Fruit fly (Drosophila melanogaster): Measurements from ENCODE around the gene CG6216.
A peak's percentile ranks its signal among the peaks of the same experiment; 100 is the strongest.

CG6216 gene

DNA sequence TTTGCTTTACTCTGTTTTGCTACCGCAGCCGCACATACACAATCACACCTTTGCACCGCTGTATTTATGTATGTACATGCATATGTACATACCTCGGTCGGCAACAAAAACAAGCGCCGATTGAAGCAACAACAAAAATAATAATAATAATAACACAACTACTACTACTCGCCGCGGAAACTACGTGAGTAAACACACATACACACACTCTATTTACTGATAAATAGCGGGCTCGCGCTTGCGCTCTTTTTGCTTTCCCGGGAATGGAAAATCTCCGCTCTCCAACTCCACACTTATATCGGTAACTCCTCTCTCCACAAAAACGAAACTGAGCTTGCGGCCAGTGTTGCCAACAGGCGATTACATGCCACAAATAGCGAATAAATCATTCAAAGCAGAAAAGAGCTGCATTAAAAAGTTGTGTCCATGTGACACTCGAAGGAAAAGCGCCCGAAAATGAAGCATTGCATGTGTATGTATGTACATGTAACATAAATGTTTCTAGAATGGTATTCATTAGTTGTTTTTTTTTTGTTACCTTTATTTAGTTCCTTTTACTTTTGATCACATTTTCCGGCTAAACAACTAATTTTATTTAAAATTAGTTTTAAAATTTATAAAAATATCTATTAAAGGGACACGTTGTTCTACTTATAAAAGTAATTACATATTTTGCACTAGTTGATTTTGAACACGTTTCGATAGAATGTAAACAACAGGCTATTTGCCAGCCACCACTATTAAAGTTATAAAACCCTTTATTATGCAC is 31.8 kb downstream of the CG6216 start:
- no peak for TF ChIP-seq tai (GFP tag; optimal IDR thresholded peaks at IDR 0.05)
- peak; percentile 11 for TF ChIP-seq Hnf4 (GFP tag; optimal IDR thresholded peaks at IDR 0.05)
- TF ChIP-seq N (GFP tag; optimal IDR thresholded peaks at IDR 0.05) = no peak
- TF ChIP-seq fru (GFP tag; optimal IDR thresholded peaks at IDR 0.05) = no peak
- no peak for TF ChIP-seq dsf (GFP tag; optimal IDR thresholded peaks at IDR 0.05; ENCODE audit: borderline replicate concordance)
- no peak for TF ChIP-seq CG32264 (GFP tag; optimal IDR thresholded peaks at IDR 0.05)
- TF ChIP-seq rgr (GFP tag; optimal IDR thresholded peaks at IDR 0.05) = peak; percentile 27
- no peak for TF ChIP-seq Rel (GFP tag; optimal IDR thresholded peaks at IDR 0.05)
- TF ChIP-seq Rel (tag; optimal IDR thresholded peaks at IDR 0.05) = no peak
- peak; percentile 23 for TF ChIP-seq CG9705 (GFP tag; optimal IDR thresholded peaks at IDR 0.05)
- TF ChIP-seq sv (GFP tag; optimal IDR thresholded peaks at IDR 0.05) = peak; percentile 34
- TF ChIP-seq h (GFP tag; optimal IDR thresholded peaks at IDR 0.05) = peak; percentile 43
- TF ChIP-seq psq (GFP tag; optimal IDR thresholded peaks at IDR 0.05) = peak; percentile 46
- no peak for TF ChIP-seq jim (GFP tag; optimal IDR thresholded peaks at IDR 0.05)
- TF ChIP-seq CrebA (GFP tag; optimal IDR thresholded peaks at IDR 0.05; ENCODE audit: borderline replicate concordance) = no peak
- peak; percentile 1 for TF ChIP-seq Hr83 (GFP tag; optimal IDR thresholded peaks at IDR 0.05; ENCODE audit: poor library complexity, severe bottlenecking)
- TF ChIP-seq Myc (optimal IDR thresholded peaks at IDR 0.05) = no peak
- TF ChIP-seq Mio (GFP tag; optimal IDR thresholded peaks at IDR 0.05) = no peak
- no peak for TF ChIP-seq pan (optimal IDR thresholded peaks at IDR 0.05)
- no peak for TF ChIP-seq HLH106 (tag; optimal IDR thresholded peaks at IDR 0.05)
- no peak for TF ChIP-seq woc (GFP tag; optimal IDR thresholded peaks at IDR 0.05)
- peak; percentile 69 for TF ChIP-seq Dif (GFP tag; optimal IDR thresholded peaks at IDR 0.05; ENCODE audit: partially characterized antibody)
- TF ChIP-seq Abd-B (GFP tag; optimal IDR thresholded peaks at IDR 0.05) = no peak
- peak; percentile 6 for TF ChIP-seq Jra (GFP tag; optimal IDR thresholded peaks at IDR 0.05)
- no peak for TF ChIP-seq Dfd (GFP tag; optimal IDR thresholded peaks at IDR 0.05)
- no peak for TF ChIP-seq Hr78 (GFP tag; optimal IDR thresholded peaks at IDR 0.05)
- TF ChIP-seq usp (GFP tag; optimal IDR thresholded peaks at IDR 0.05) = no peak
- TF ChIP-seq ey (GFP tag; optimal IDR thresholded peaks at IDR 0.05) = no peak
- peak in 1 of 2 experiments; percentile 25 for TF ChIP-seq foxo (GFP tag; optimal IDR thresholded peaks at IDR 0.05)
- TF ChIP-seq lola (GFP tag; optimal IDR thresholded peaks at IDR 0.05) = no peak
- no peak for TF ChIP-seq brk (GFP tag; optimal IDR thresholded peaks at IDR 0.05)
- no peak for TF ChIP-seq GATAd (GFP tag; optimal IDR thresholded peaks at IDR 0.05)
- peak; percentile 28 for TF ChIP-seq OdsH (GFP tag; optimal IDR thresholded peaks at IDR 0.05)
- peak in 1 of 2 experiments; percentile 51 for TF ChIP-seq dl (GFP tag; optimal IDR thresholded peaks at IDR 0.05; ENCODE audit: insufficient read depth in 1 of 2, partially characterized antibody in 2 of 2)
- TF ChIP-seq br (GFP tag; optimal IDR thresholded peaks at IDR 0.05) = no peak
- no peak for TF ChIP-seq Vsx2 (GFP tag; optimal IDR thresholded peaks at IDR 0.05; ENCODE audit: partially characterized antibody)
- TF ChIP-seq sage (GFP tag; optimal IDR thresholded peaks at IDR 0.05) = peak; percentile 33
- TF ChIP-seq dmrt93B (GFP tag; optimal IDR thresholded peaks at IDR 0.05) = no peak
- peak; percentile 16 for TF ChIP-seq Sp1 (GFP tag; optimal IDR thresholded peaks at IDR 0.05)

DNA sequence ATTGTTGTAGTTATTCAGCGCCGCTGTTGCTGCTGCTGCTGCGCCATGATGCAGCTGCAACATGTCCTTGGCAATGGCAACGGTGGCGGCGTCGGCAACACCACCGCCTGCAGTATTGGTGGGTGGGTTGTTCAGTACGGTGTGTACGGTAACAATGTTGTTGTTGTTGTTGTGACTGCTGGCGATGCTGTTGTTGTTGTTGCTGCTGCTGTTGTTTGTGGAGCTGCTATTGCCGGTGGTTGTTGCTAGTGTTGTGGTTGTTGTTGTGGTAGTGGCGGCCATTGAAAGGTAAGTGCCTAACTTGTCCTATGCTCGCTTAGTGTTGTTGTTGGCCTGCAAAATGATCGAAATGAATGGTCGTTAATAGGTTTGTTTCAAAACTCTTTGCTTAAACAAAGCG is 32.9 kb downstream of the CG6216 start:
- no peak for TF ChIP-seq Hnf4 (GFP tag; optimal IDR thresholded peaks at IDR 0.05)

Data from whole organism, wandering third instar larva.